Worm (Caenorhabditis elegans): ENCODE data around the gene F28B4.1.

DNA sequence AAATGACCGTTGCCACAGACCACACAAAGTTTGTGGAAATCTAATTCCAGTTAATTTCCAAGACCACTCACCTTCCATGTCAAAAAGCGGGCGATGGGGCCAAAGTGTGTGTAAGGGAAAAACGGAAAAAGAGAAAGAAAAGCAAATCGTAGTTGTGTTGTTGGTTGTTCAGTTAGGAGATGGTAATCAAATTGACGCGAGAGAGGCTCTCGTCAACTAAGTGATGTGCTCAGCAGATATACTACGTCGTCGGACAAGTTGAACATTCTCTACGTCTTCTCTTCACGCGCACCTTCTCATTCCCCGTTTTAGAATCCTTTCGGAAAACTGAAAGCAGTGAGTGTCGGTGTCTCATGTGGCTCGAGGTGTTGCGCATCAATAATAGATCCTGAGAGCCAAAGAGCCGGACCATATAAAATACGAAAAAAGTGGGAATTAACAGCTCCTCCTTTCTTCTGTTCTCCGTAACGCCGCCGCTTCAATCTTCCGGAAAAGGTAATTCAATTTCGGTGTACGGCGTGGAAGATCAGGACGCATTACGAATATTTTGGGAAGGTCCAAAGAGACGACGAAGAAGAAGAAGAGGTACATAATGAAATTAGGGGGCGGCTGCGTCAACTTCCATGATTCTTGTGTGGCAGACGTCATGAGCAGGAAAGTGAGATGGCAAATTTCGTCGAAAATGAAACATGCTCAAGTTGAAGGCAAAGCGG, 13.4 kb upstream of the F28B4.1 start:
- TF ChIP-seq unc-62 (GFP tag; optimal IDR thresholded peaks at IDR 0.05) (no peak), unc-39 (tag; optimal IDR thresholded peaks at IDR 0.05) (no peak), fkh-10 (GFP tag; optimal IDR thresholded peaks at IDR 0.05) (peak; percentile 29), tbx-2 (tag; optimal IDR thresholded peaks at IDR 0.05) (no peak), lin-39 (tag; optimal IDR thresholded peaks at IDR 0.05) (no peak), nhr-237 (tag; optimal IDR thresholded peaks at IDR 0.05) (no peak), lin-15B (tag; optimal IDR thresholded peaks at IDR 0.05) (no peak), mdl-1 (tag; optimal IDR thresholded peaks at IDR 0.05) (no peak), ama-1 (optimal IDR thresholded peaks at IDR 0.05) (no peak), sea-2 (GFP tag; optimal IDR thresholded peaks at IDR 0.05) (no peak), mml-1 (tag; optimal IDR thresholded peaks at IDR 0.05) (no peak)

All from whole organism, L3 larva.